Worm (Caenorhabditis elegans) whole organism, late embryonic: ENCODE measurements around the gene pha-4.

Experiments used
- K02D7.2 ChIP-seq: sonication (generic microtip); optimal IDR thresholded peaks from 2 replicates; lab custom pipeline; 2017; ENCODE audit warnings: mild to moderate bottlenecking, missing genetic modification characterization, missing compliant biosample characterization
- K09A11.1 ChIP-seq: sonication (generic microtip); optimal IDR thresholded peaks from 2 replicates; lab custom pipeline; 2017; ENCODE audit warnings: antibody characterized with exemption, mild to moderate bottlenecking, missing genetic modification characterization, missing compliant biosample characterization; ENCODE audit not compliant: insufficient read depth
- ama-1 ChIP-seq: fragments of 150-350 bp; optimal IDR thresholded peaks from 2 replicates; lab custom pipeline; 2014
- ceh-18 ChIP-seq: sonication (generic microtip); optimal IDR thresholded peaks from 2 replicates; lab custom pipeline; 2016; ENCODE audit warnings: missing genetic modification characterization, missing compliant biosample characterization
- ceh-22 ChIP-seq: sonication (generic microtip); optimal IDR thresholded peaks from 2 replicates; lab custom pipeline; 2017; ENCODE audit warnings: missing biosample characterization, missing genetic modification characterization
- ceh-34 ChIP-seq: sonication (generic microtip); optimal IDR thresholded peaks from 2 replicates; lab custom pipeline; 2016; ENCODE audit warnings: mild to moderate bottlenecking, missing genetic modification characterization, missing compliant biosample characterization
- ceh-45 ChIP-seq: fragments of 200-800 bp; sonication (Bioruptor generic); IDR thresholded peaks from 2 replicates; pipeline ENCODE4 v1.3.6; 2022; ENCODE audit warnings: missing genetic modification reagents, missing genetic modification characterization, missing compliant biosample characterization
- ceh-9 ChIP-seq: sonication (generic microtip); optimal IDR thresholded peaks from 2 replicates; lab custom pipeline; 2016; ENCODE audit warnings: mild to moderate bottlenecking, missing genetic modification characterization, inconsistent platforms, missing compliant biosample characterization
- che-1 ChIP-seq: sonication (generic microtip); optimal IDR thresholded peaks from 2 replicates; lab custom pipeline; 2016; ENCODE audit warnings: mild to moderate bottlenecking, missing genetic modification characterization, missing compliant biosample characterization
- dve-1 ChIP-seq: sonication (generic microtip); optimal IDR thresholded peaks from 2 replicates; lab custom pipeline; 2017; ENCODE audit warnings: antibody characterized with exemption, mild to moderate bottlenecking, missing genetic modification characterization, missing compliant biosample characterization
- elt-2 ChIP-seq: sonication (generic microtip); optimal IDR thresholded peaks from 2 replicates; lab custom pipeline; 2016; ENCODE audit warnings: missing genetic modification reagents, missing genetic modification characterization, missing compliant biosample characterization
- ets-4 ChIP-seq: sonication (generic microtip); optimal IDR thresholded peaks from 2 replicates; lab custom pipeline; 2016; ENCODE audit warnings: missing genetic modification characterization, missing compliant biosample characterization
- eyg-1 ChIP-seq: sonication (generic microtip); optimal IDR thresholded peaks from 2 replicates; lab custom pipeline; 2016; ENCODE audit warnings: missing genotype, missing genetic modification characterization, missing compliant biosample characterization
- gmeb-2 ChIP-seq: sonication (generic microtip); optimal IDR thresholded peaks from 2 replicates; lab custom pipeline; 2016; ENCODE audit warnings: missing genetic modification characterization, inconsistent platforms, missing compliant biosample characterization
- hlh-13 ChIP-seq: fragments of 200-800 bp; sonication (Bioruptor generic); optimal IDR thresholded peaks from 2 replicates; lab custom pipeline; 2018; ENCODE audit warnings: mild to moderate bottlenecking, missing genetic modification characterization, missing compliant biosample characterization
- hlh-30 ChIP-seq: sonication (generic microtip); optimal IDR thresholded peaks from 2 replicates; lab custom pipeline; 2017; ENCODE audit warnings: antibody characterized with exemption, missing genetic modification characterization, missing compliant biosample characterization; ENCODE audit not compliant: insufficient read depth
- hlh-6 ChIP-seq: sonication (generic microtip); optimal IDR thresholded peaks from 2 replicates; lab custom pipeline; 2016; ENCODE audit warnings: missing genotype, missing genetic modification characterization, missing compliant biosample characterization
- hlh-8 ChIP-seq: sonication (generic microtip); optimal IDR thresholded peaks from 2 replicates; lab custom pipeline; 2016; ENCODE audit warnings: missing genotype, missing genetic modification characterization, missing compliant biosample characterization
- lim-6 ChIP-seq: sonication (generic microtip); optimal IDR thresholded peaks from 2 replicates; lab custom pipeline; 2016; ENCODE audit warnings: missing genetic modification characterization, missing compliant biosample characterization
- lin-11 ChIP-seq: fragments of 200-800 bp; sonication (Bioruptor generic); optimal IDR thresholded peaks from 2 replicates; lab custom pipeline; 2018; ENCODE audit warnings: mild to moderate bottlenecking, missing genetic modification characterization, missing compliant biosample characterization
- mec-3 ChIP-seq: sonication (generic microtip); optimal IDR thresholded peaks from 2 replicates; lab custom pipeline; 2016; ENCODE audit warnings: borderline replicate concordance, missing genetic modification characterization, missing compliant biosample characterization
- nfya-1 ChIP-seq: sonication (generic microtip); optimal IDR thresholded peaks from 2 replicates; lab custom pipeline; 2017; ENCODE audit warnings: missing genetic modification characterization, mild to moderate bottlenecking, missing compliant biosample characterization, antibody characterized with exemption, moderate library complexity
- npax-4 ChIP-seq: sonication (generic microtip); optimal IDR thresholded peaks from 2 replicates; lab custom pipeline; 2016; ENCODE audit warnings: missing genetic modification characterization, missing compliant biosample characterization
- pat-9 ChIP-seq: fragments of 200-800 bp; sonication (Bioruptor generic); optimal IDR thresholded peaks from 2 replicates; lab custom pipeline; 2018; ENCODE audit warnings: mild to moderate bottlenecking, missing genetic modification characterization, moderate library complexity, missing compliant biosample characterization
- pha-2 ChIP-seq: sonication (generic microtip); optimal IDR thresholded peaks from 2 replicates; lab custom pipeline; 2017; ENCODE audit warnings: mild to moderate bottlenecking, missing genetic modification characterization, missing compliant biosample characterization
- pqm-1 ChIP-seq: sonication (generic microtip); optimal IDR thresholded peaks from 2 replicates; lab custom pipeline; 2016; ENCODE audit warnings: missing genetic modification characterization, missing compliant biosample characterization
- ref-2 ChIP-seq: sonication (generic microtip); optimal IDR thresholded peaks from 2 replicates; lab custom pipeline; 2016; ENCODE audit warnings: missing genetic modification characterization, missing compliant biosample characterization
- sox-2 ChIP-seq: fragments of 200-800 bp; sonication (Bioruptor generic); IDR thresholded peaks from 2 replicates; pipeline ENCODE4 v1.3.6; 2022; ENCODE audit warnings: missing genetic modification reagents, missing genetic modification characterization, missing compliant biosample characterization
- sox-4 ChIP-seq: sonication (generic microtip); optimal IDR thresholded peaks from 2 replicates; lab custom pipeline; 2017; ENCODE audit warnings: mild to moderate bottlenecking, missing genetic modification characterization, inconsistent platforms, missing compliant biosample characterization
- syd-9 ChIP-seq: sonication (generic microtip); optimal IDR thresholded peaks from 2 replicates; lab custom pipeline; 2016; ENCODE audit warnings: mild to moderate bottlenecking, missing genetic modification characterization, moderate library complexity, missing compliant biosample characterization
- tbx-2 ChIP-seq: sonication (generic microtip); optimal IDR thresholded peaks from 2 replicates; lab custom pipeline; 2016; ENCODE audit warnings: missing genetic modification characterization, missing compliant biosample characterization
- tbx-7 ChIP-seq: sonication (generic microtip); optimal IDR thresholded peaks from 2 replicates; lab custom pipeline; 2016; ENCODE audit warnings: missing genotype, missing genetic modification characterization, missing compliant biosample characterization
- ttx-3 ChIP-seq: sonication (generic microtip); optimal IDR thresholded peaks from 2 replicates; lab custom pipeline; 2016; ENCODE audit warnings: missing genetic modification reagents, missing genetic modification characterization, missing compliant biosample characterization
- unc-3 ChIP-seq, 2 experiments: fragments of 200-800 bp in 1 of 2; sonication (Bioruptor generic) in 1 of 2; sonication (generic microtip) in 1 of 2; conservative IDR thresholded peaks in 1 of 2; optimal IDR thresholded peaks in 1 of 2; 2 replicates each; pipeline versions ENCODE4 v1.3.6 to Lab custom; 2016 to 2022; ENCODE audit warnings: missing compliant biosample characterization in 2 of 2, missing genetic modification characterization in 2 of 2, missing genetic modification reagents in 1 of 2
- ztf-16 ChIP-seq: sonication (generic microtip); optimal IDR thresholded peaks from 2 replicates; lab custom pipeline; 2017; ENCODE audit warnings: missing genetic modification characterization, missing compliant biosample characterization

The pha-4 gene

ce11 chrV:20749098-20749497 lies 3.8 kb upstream of the pha-4 start (continued):
- TF ChIP-seq eyg-1 (tag; lab: Kevin White, UChicago) (no peak), syd-9 (tag; lab: Kevin White, UChicago) (no peak), ets-4 (tag; lab: Kevin White, UChicago) (no peak)

- no peak for TF ChIP-seq ceh-34
- no peak for TF ChIP-seq syd-9 (tag; lab: Kevin White, UChicago)
- TF ChIP-seq pat-9 (tag; lab: Kevin White, UChicago): no peak
- no peak for TF ChIP-seq pqm-1 (tag; lab: Kevin White, UChicago)
- no peak for TF ChIP-seq npax-4 (tag; lab: Kevin White, UChicago)
- TF ChIP-seq ceh-22 (tag; lab: Kevin White, UChicago): no peak
- TF ChIP-seq lim-6 (tag; lab: Kevin White, UChicago): no peak
- no peak for TF ChIP-seq ref-2
- TF ChIP-seq che-1 (tag; lab: Kevin White, UChicago): no peak
- TF ChIP-seq lin-11: no peak
- no peak for TF ChIP-seq ceh-18
- TF ChIP-seq ceh-9 (tag; lab: Kevin White, UChicago): no peak
- no peak for TF ChIP-seq hlh-13
- no peak for TF ChIP-seq K02D7.2 (tag; lab: Kevin White, UChicago)
- TF ChIP-seq sox-2 (GFP tag; lab: Robert Waterston, UW): no peak
- TF ChIP-seq sox-4 (tag; lab: Kevin White, UChicago): no peak
Measured at ce11 chrV:20753838-20754503, 1.1 kb downstream of the pha-4 start.

- no peak for TF ChIP-seq hlh-30 (tag; lab: Kevin White, UChicago)
- no peak for TF ChIP-seq dve-1 (tag; lab: Kevin White, UChicago)
- no peak for TF ChIP-seq gmeb-2 (tag; lab: Kevin White, UChicago)
- no peak for TF ChIP-seq elt-2 (tag; lab: Kevin White, UChicago)
- TF ChIP-seq tbx-2 (tag; lab: Kevin White, UChicago): no peak
- TF ChIP-seq ama-1 (lab: Kevin White, UChicago): no peak
- TF ChIP-seq hlh-6 (tag; lab: Kevin White, UChicago): no peak
- no peak for TF ChIP-seq hlh-8 (tag; lab: Kevin White, UChicago)
- TF ChIP-seq unc-3 (GFP tag; conservative IDR thresholded peaks at IDR 0.05; lab: Robert Waterston, UW): no peak
- TF ChIP-seq unc-3 (tag; optimal IDR thresholded peaks at IDR 0.05; lab: Kevin White, UChicago): no peak
- TF ChIP-seq tbx-7 (tag; lab: Kevin White, UChicago): no peak
- no peak for TF ChIP-seq K02D7.2 (tag; lab: Kevin White, UChicago)
- no peak for TF ChIP-seq ceh-9 (tag; lab: Kevin White, UChicago)
- TF ChIP-seq ttx-3 (tag; lab: Kevin White, UChicago): no peak
- TF ChIP-seq hlh-13: no peak
- TF ChIP-seq ceh-34: no peak
- no peak for TF ChIP-seq ztf-16 (tag; lab: Kevin White, UChicago)
- TF ChIP-seq mec-3 (tag; lab: Kevin White, UChicago): no peak
Measured at ce11 chrV:20755494-20755893, 2.6 kb downstream of the pha-4 start.

ce11 chrV:20756385-20756996 lies 3.6 kb downstream of the pha-4 start:
- TF ChIP-seq ceh-45 (GFP tag; lab: Robert Waterston, UW) (peak; percentile 38; the same call in 1 of the 2 replicates), K09A11.1 (tag; lab: Kevin White, UChicago) (no peak), pha-2 (tag; lab: Kevin White, UChicago) (peak; percentile 53), nfya-1 (tag; lab: Kevin White, UChicago) (peak; percentile 41)
